Fruit fly (Drosophila melanogaster) whole organism, prepupa: ENCODE results near the gene CG5151.
A peak's percentile ranks its signal among the peaks of the same experiment; 100 is the strongest.

Experiments
- CG10631 ChIP-seq: fragments of 200-800 bp; sonication (Bioruptor generic); optimal IDR thresholded peaks from 2 replicates; lab custom pipeline; 2016; ENCODE audit warnings: missing biosample characterization, missing genetic modification characterization
- CG10669 ChIP-seq: fragments of 200-800 bp; sonication (Bioruptor generic); optimal IDR thresholded peaks from 3 replicates; lab custom pipeline; 2018; ENCODE audit warnings: missing biosample characterization, mild to moderate bottlenecking, missing genetic modification characterization, moderate library complexity
- CG11294 ChIP-seq: fragments of 200-800 bp; sonication (Bioruptor generic); IDR thresholded peaks from 2 replicates; pipeline ENCODE4 v1.3.6; 2022; ENCODE audit warnings: missing biosample characterization, missing genetic modification characterization
- CG11762 ChIP-seq: fragments of 200-800 bp; sonication (Bioruptor generic); optimal IDR thresholded peaks from 3 replicates; lab custom pipeline; 2016; ENCODE audit warnings: missing biosample characterization, missing genetic modification characterization; ENCODE audit not compliant: insufficient read depth
- CG11902 ChIP-seq: fragments of 200-800 bp; sonication (Bioruptor generic); optimal IDR thresholded peaks from 3 replicates; lab custom pipeline; 2016; ENCODE audit warnings: missing biosample characterization, missing genetic modification characterization
- CG1621 ChIP-seq: fragments of 200-800 bp; sonication (Bioruptor generic); optimal IDR thresholded peaks from 3 replicates; lab custom pipeline; 2018; ENCODE audit warnings: missing biosample characterization, mild to moderate bottlenecking, missing genetic modification characterization
- CG16779 ChIP-seq: fragments of 200-800 bp; sonication (Bioruptor generic); optimal IDR thresholded peaks from 3 replicates; lab custom pipeline; 2017; ENCODE audit warnings: missing biosample characterization, mild to moderate bottlenecking, missing genetic modification characterization
- CG3032 ChIP-seq: fragments of 200-800 bp; optimal IDR thresholded peaks from 2 replicates; lab custom pipeline; 2019; ENCODE audit warnings: missing biosample characterization, mild to moderate bottlenecking, missing genetic modification characterization, moderate library complexity
- CG31627 ChIP-seq: fragments of 200-800 bp; sonication (Bioruptor generic); optimal IDR thresholded peaks from 3 replicates; lab custom pipeline; 2016; ENCODE audit warnings: missing biosample characterization, missing genetic modification characterization
- CG32006 ChIP-seq: fragments of 200-800 bp; sonication (Bioruptor generic); optimal IDR thresholded peaks from 3 replicates; lab custom pipeline; 2017; ENCODE audit warnings: missing biosample characterization, mild to moderate bottlenecking, missing genetic modification characterization
- CG34406 ChIP-seq: fragments of 200-800 bp; sonication (Bioruptor generic); optimal IDR thresholded peaks from 3 replicates; lab custom pipeline; 2016; ENCODE audit warnings: missing biosample characterization, missing genetic modification characterization
- CG3919 ChIP-seq: fragments of 200-800 bp; sonication (Bioruptor generic); optimal IDR thresholded peaks from 3 replicates; lab custom pipeline; 2016; ENCODE audit warnings: missing biosample characterization, missing genetic modification characterization
- CG6163 ChIP-seq: fragments of 200-800 bp; sonication (Bioruptor generic); IDR thresholded peaks from 3 replicates; pipeline ENCODE4 v1.3.6; 2022; ENCODE audit warnings: missing biosample characterization, missing genetic modification characterization
- CG6276 ChIP-seq: fragments of 200-800 bp; sonication (Bioruptor generic); optimal IDR thresholded peaks from 2 replicates; lab custom pipeline; 2017; ENCODE audit warnings: missing biosample characterization, mild to moderate bottlenecking, missing genetic modification characterization
- CG6792 ChIP-seq: fragments of 200-800 bp; sonication (Bioruptor generic); optimal IDR thresholded peaks from 3 replicates; lab custom pipeline; 2016; ENCODE audit warnings: missing biosample characterization, missing genetic modification characterization
- CG6808 ChIP-seq: fragments of 200-800 bp; sonication (Bioruptor generic); optimal IDR thresholded peaks from 3 replicates; lab custom pipeline; 2017; ENCODE audit warnings: missing biosample characterization, missing genetic modification characterization, mild to moderate bottlenecking, moderate library complexity, missing genetic modification reagents
- CG6854 ChIP-seq: fragments of 200-800 bp; sonication (Bioruptor generic); optimal IDR thresholded peaks from 2 replicates; lab custom pipeline; 2017; ENCODE audit warnings: missing biosample characterization, mild to moderate bottlenecking, missing genetic modification characterization
- CG7368 ChIP-seq: fragments of 200-800 bp; sonication (Bioruptor generic); optimal IDR thresholded peaks from 3 replicates; lab custom pipeline; 2016; ENCODE audit warnings: missing biosample characterization, missing genetic modification characterization
- CG8119 ChIP-seq: fragments of 200-800 bp; sonication (Bioruptor generic); IDR thresholded peaks from 3 replicates; pipeline ENCODE4 v1.3.6; 2022; ENCODE audit warnings: missing biosample characterization, missing genetic modification characterization
- CG8319 ChIP-seq: fragments of 200-800 bp; sonication (Bioruptor generic); optimal IDR thresholded peaks from 3 replicates; lab custom pipeline; 2016; ENCODE audit warnings: missing biosample characterization, missing genetic modification characterization
- CG8632 ChIP-seq: fragments of 200-800 bp; sonication (Bioruptor generic); optimal IDR thresholded peaks from 3 replicates; lab custom pipeline; 2016; ENCODE audit warnings: missing biosample characterization, missing genetic modification characterization
- Eip75B ChIP-seq: fragments of 200-800 bp; sonication (Bioruptor generic); optimal IDR thresholded peaks from 3 replicates; lab custom pipeline; 2016; ENCODE audit warnings: missing biosample characterization, missing genetic modification characterization
- Eip78C ChIP-seq: fragments of 200-800 bp; sonication (Bioruptor generic); peaks from one replicate; lab custom pipeline; 2016; ENCODE audit warnings: missing biosample characterization, missing genetic modification characterization
- Eip93F ChIP-seq: fragments of 200-800 bp; sonication (Bioruptor generic); optimal IDR thresholded peaks from 2 replicates; lab custom pipeline; 2016; ENCODE audit warnings: missing biosample characterization, mild to moderate bottlenecking, missing genetic modification characterization
- Ets96B ChIP-seq: fragments of 200-800 bp; optimal IDR thresholded peaks from 2 replicates; lab custom pipeline; 2019; ENCODE audit warnings: missing biosample characterization, mild to moderate bottlenecking, missing genetic modification characterization, moderate library complexity
- Gug ChIP-seq: fragments of 200-800 bp; sonication (Bioruptor generic); IDR thresholded peaks from 2 replicates; pipeline ENCODE4 v1.3.6; 2022; ENCODE audit warnings: missing biosample characterization, missing genetic modification characterization
- Hr38 ChIP-seq: sonication (Bioruptor generic); optimal IDR thresholded peaks from 2 replicates; lab custom pipeline; 2016; ENCODE audit warnings: missing biosample characterization, missing genetic modification characterization
- Hr39 ChIP-seq: fragments of 200-800 bp; sonication (Bioruptor generic); optimal IDR thresholded peaks from 2 replicates; lab custom pipeline; 2016; ENCODE audit warnings: missing biosample characterization, missing genetic modification characterization
- Hr4 ChIP-seq: fragments of 200-800 bp; sonication (Bioruptor generic); optimal IDR thresholded peaks from 3 replicates; lab custom pipeline; 2016; ENCODE audit warnings: missing biosample characterization, missing genetic modification characterization
- Lpt ChIP-seq: fragments of 200-800 bp; sonication (Bioruptor generic); optimal IDR thresholded peaks from 3 replicates; lab custom pipeline; 2016; ENCODE audit warnings: missing biosample characterization, missing genetic modification characterization
- Met ChIP-seq: fragments of 200-800 bp; sonication (Bioruptor generic); optimal IDR thresholded peaks from 3 replicates; lab custom pipeline; 2016; ENCODE audit warnings: missing biosample characterization, missing genetic modification characterization
- OdsH ChIP-seq: fragments of 200-800 bp; sonication (Bioruptor generic); optimal IDR thresholded peaks from 3 replicates; lab custom pipeline; 2016; ENCODE audit warnings: missing biosample characterization, missing genetic modification characterization
- Sox102F ChIP-seq: fragments of 200-800 bp; sonication (Bioruptor generic); optimal IDR thresholded peaks from 2 replicates; lab custom pipeline; 2016; ENCODE audit warnings: missing biosample characterization, mild to moderate bottlenecking, missing genetic modification characterization
- Sox14 ChIP-seq: fragments of 200-800 bp; sonication (Bioruptor generic); optimal IDR thresholded peaks from 3 replicates; lab custom pipeline; 2016; ENCODE audit warnings: missing biosample characterization, missing genetic modification characterization
- Sox15 ChIP-seq: fragments of 200-800 bp; sonication (Bioruptor generic); optimal IDR thresholded peaks from 3 replicates; lab custom pipeline; 2016; ENCODE audit warnings: missing biosample characterization, missing genetic modification characterization
- achi ChIP-seq: fragments of 200-800 bp; sonication (Bioruptor generic); optimal IDR thresholded peaks from 3 replicates; lab custom pipeline; 2016; ENCODE audit warnings: missing biosample characterization, missing genetic modification characterization
- acj6 ChIP-seq: fragments of 200-800 bp; sonication (Bioruptor generic); optimal IDR thresholded peaks from 3 replicates; lab custom pipeline; 2016; ENCODE audit warnings: missing biosample characterization, missing genetic modification characterization
- cyc ChIP-seq: fragments of 200-800 bp; sonication (Bioruptor generic); optimal IDR thresholded peaks from 3 replicates; lab custom pipeline; 2016; ENCODE audit warnings: missing biosample characterization, missing genetic modification characterization
- dac ChIP-seq: fragments of 200-800 bp; sonication (Bioruptor generic); optimal IDR thresholded peaks from 2 replicates; lab custom pipeline; 2017; ENCODE audit warnings: missing biosample characterization, mild to moderate bottlenecking, missing genetic modification characterization
- dsx ChIP-seq: fragments of 200-800 bp; optimal IDR thresholded peaks from 3 replicates; lab custom pipeline; 2019; ENCODE audit warnings: missing biosample characterization, mild to moderate bottlenecking, missing genetic modification characterization, moderate library complexity; ENCODE audit not compliant: poor library complexity, severe bottlenecking
- eg ChIP-seq: fragments of 200-800 bp; sonication (Bioruptor generic); IDR thresholded peaks from 3 replicates; pipeline ENCODE4 v1.3.6; 2022; ENCODE audit warnings: missing biosample characterization, missing genetic modification characterization
- esn ChIP-seq: fragments of 200-800 bp; sonication (Bioruptor generic); optimal IDR thresholded peaks from 2 replicates; lab custom pipeline; 2016; ENCODE audit warnings: missing biosample characterization, mild to moderate bottlenecking, missing genetic modification characterization, moderate library complexity
- fd59A ChIP-seq: fragments of 200-800 bp; sonication (Bioruptor generic); optimal IDR thresholded peaks from 2 replicates; lab custom pipeline; 2017; ENCODE audit warnings: missing biosample characterization, mild to moderate bottlenecking, missing genetic modification characterization, missing genetic modification reagents
- fd85E ChIP-seq: fragments of 200-800 bp; sonication (Bioruptor generic); optimal IDR thresholded peaks from 3 replicates; lab custom pipeline; 2016; ENCODE audit warnings: missing biosample characterization, missing genetic modification characterization
- fkh ChIP-seq: fragments of 200-800 bp; sonication (Bioruptor generic); optimal IDR thresholded peaks from 3 replicates; lab custom pipeline; 2017; ENCODE audit warnings: missing biosample characterization, mild to moderate bottlenecking, missing genetic modification characterization, moderate library complexity
- lz ChIP-seq: fragments of 200-800 bp; sonication (Bioruptor generic); optimal IDR thresholded peaks from 3 replicates; lab custom pipeline; 2016; ENCODE audit warnings: missing biosample characterization, missing genetic modification characterization
- pdm3 ChIP-seq: fragments of 200-800 bp; sonication (Bioruptor generic); optimal IDR thresholded peaks from 3 replicates; lab custom pipeline; 2016; ENCODE audit warnings: missing biosample characterization, missing genetic modification characterization
- salr ChIP-seq, 2 experiments: fragments of 200-800 bp; sonication (Bioruptor generic); optimal IDR thresholded peaks; 3 replicates each; lab custom pipeline; 2016 to 2018; ENCODE audit warnings: missing biosample characterization in 2 of 2, missing genetic modification characterization in 2 of 2, mild to moderate bottlenecking in 1 of 2
- spab ChIP-seq: fragments of 200-800 bp; sonication (Bioruptor generic); optimal IDR thresholded peaks from 2 replicates; lab custom pipeline; 2017; ENCODE audit warnings: missing biosample characterization, mild to moderate bottlenecking, missing genetic modification characterization, missing genetic modification reagents
- ss ChIP-seq, 2 experiments: fragments of 200-800 bp; sonication (Bioruptor generic); optimal IDR thresholded peaks; 2 replicates in 1 of 2; 3 replicates in 1 of 2; lab custom pipeline; 2017 to 2018; ENCODE audit warnings: mild to moderate bottlenecking in 2 of 2, missing biosample characterization in 2 of 2, missing genetic modification characterization in 2 of 2, moderate library complexity in 1 of 2
- topi ChIP-seq: fragments of 200-800 bp; sonication (Bioruptor generic); optimal IDR thresholded peaks from 3 replicates; lab custom pipeline; 2016; ENCODE audit warnings: missing biosample characterization, missing genetic modification characterization
- vri ChIP-seq: fragments of 200-800 bp; sonication (Bioruptor generic); optimal IDR thresholded peaks from 3 replicates; lab custom pipeline; 2016; ENCODE audit warnings: missing biosample characterization, mild to moderate bottlenecking, missing genetic modification characterization

The CG5151 gene

dm6 chr3L:16204128-16204527, 39.6 kb upstream of the CG5151 start:
- TF ChIP-seq CG3919 (GFP tag; lab: Kevin White, UChicago) (peak; percentile 77), CG34406 (GFP tag; lab: Kevin White, UChicago) (peak; percentile 87), Hr39 (GFP tag; lab: Kevin White, UChicago) (peak; percentile 29), fkh (GFP tag; lab: Kevin White, UChicago) (no peak), esn (peak; percentile 72), CG31627 (GFP tag; lab: Kevin White, UChicago) (peak; percentile 41), Lpt (GFP tag; lab: Kevin White, UChicago) (no peak), Eip93F (peak; percentile 44), CG10631 (GFP tag; lab: Kevin White, UChicago) (peak; percentile 70), CG11294 (GFP tag; lab: Robert Waterston, UW) (no peak), Gug (peak; percentile 37; the same call in 1 of the 2 replicates), vri (peak; percentile 15), CG3032 (tag; lab: Kevin White, UChicago) (peak; percentile 76), CG32006 (GFP tag; lab: Kevin White, UChicago) (peak; percentile 45), CG6163 (GFP tag; lab: Robert Waterston, UW) (peak; percentile 56; the same call in 2 of the 3 replicates), CG6854 (GFP tag; lab: Kevin White, UChicago) (peak; percentile 19), CG11902 (GFP tag; lab: Kevin White, UChicago) (peak; percentile 70), Sox14 (GFP tag; lab: Kevin White, UChicago) (peak; percentile 21), Met (GFP tag; lab: Kevin White, UChicago) (peak; percentile 62), achi (GFP tag; lab: Kevin White, UChicago) (peak; percentile 69), lz (GFP tag; lab: Kevin White, UChicago) (peak; percentile 46), Hr38 (no peak), Ets96B (tag; lab: Kevin White, UChicago) (peak; percentile 85), Hr4 (GFP tag; lab: Kevin White, UChicago) (peak; percentile 10), CG8632 (peak; percentile 73), CG6808 (GFP tag; lab: Kevin White, UChicago) (peak; percentile 52), eg (peak; percentile 37; the same call in 1 of the 3 replicates), CG1621 (tag; lab: Kevin White, UChicago) (peak; percentile 42), spab (GFP tag; lab: Kevin White, UChicago) (peak; percentile 64), Eip78C (GFP tag; lab: Kevin White, UChicago) (peak; percentile 91), fd59A (GFP tag; lab: Kevin White, UChicago) (peak; percentile 64), dac (no peak), topi (GFP tag; lab: Kevin White, UChicago) (peak; percentile 67), acj6 (GFP tag; lab: Kevin White, UChicago) (peak; percentile 75), OdsH (peak; percentile 70), fd85E (no peak), cyc (GFP tag; lab: Kevin White, UChicago) (peak; percentile 66), CG10669 (GFP tag; lab: Kevin White, UChicago) (peak; percentile 78), pdm3 (GFP tag; lab: Kevin White, UChicago) (peak; percentile 56), CG7368 (GFP tag; lab: Kevin White, UChicago) (peak; percentile 71), dsx (GFP tag; lab: Kevin White, UChicago) (peak; percentile 63), CG8119 (GFP tag; lab: Robert Waterston, UW) (peak; percentile 59), CG11762 (GFP tag; lab: Kevin White, UChicago) (peak; percentile 49), CG8319 (GFP tag; lab: Kevin White, UChicago) (peak; percentile 56), Eip75B (GFP tag; lab: Kevin White, UChicago) (peak; percentile 33), ss (GFP tag; optimal IDR thresholded peaks at IDR 0.05; lab: Kevin White, UChicago) (peak; percentile 48 to 68), CG6792 (GFP tag; lab: Kevin White, UChicago) (peak; percentile 74), salr (GFP tag; optimal IDR thresholded peaks at IDR 0.05; lab: Kevin White, UChicago) (peak; percentile 10 to 38), CG16779 (tag; lab: Kevin White, UChicago) (peak; percentile 13), Sox15 (GFP tag; lab: Kevin White, UChicago) (peak; percentile 59), CG6276 (GFP tag; lab: Kevin White, UChicago) (no peak), Sox102F (GFP tag; lab: Kevin White, UChicago) (peak; percentile 66)
